Worm (Caenorhabditis elegans) whole organism, L3 larva: ENCODE measurements around the gene best-22.

ENCODE experiments used
- ZK546.5 ChIP-seq: sonication (generic microtip); optimal IDR thresholded peaks from 2 replicates; lab custom pipeline; 2017; ENCODE audit warnings: missing biosample characterization, missing genetic modification characterization
- aly-2 ChIP-seq: fragments of 150-350 bp; optimal IDR thresholded peaks from 2 replicates; lab custom pipeline; 2014; ENCODE audit warnings: missing biosample characterization, missing genetic modification characterization
- ama-1 ChIP-seq: fragments of 150-350 bp; optimal IDR thresholded peaks from 2 replicates; lab custom pipeline; 2018
- ceh-28 ChIP-seq: fragments of 150-350 bp; optimal IDR thresholded peaks from 2 replicates; lab custom pipeline; 2014; ENCODE audit warnings: missing biosample characterization, missing genetic modification reagents, missing genetic modification characterization
- ceh-9 ChIP-seq: sonication (generic microtip); optimal IDR thresholded peaks from 2 replicates; lab custom pipeline; 2018; ENCODE audit warnings: missing biosample characterization, missing genetic modification characterization
- egl-5 ChIP-seq: fragments of 150-350 bp; optimal IDR thresholded peaks from 2 replicates; lab custom pipeline; 2017; ENCODE audit warnings: missing biosample characterization, missing genetic modification reagents, missing genetic modification characterization, inconsistent platforms
- elt-1 ChIP-seq: fragments of 150-350 bp; optimal IDR thresholded peaks from 2 replicates; lab custom pipeline; 2014; ENCODE audit warnings: missing biosample characterization, missing genetic modification characterization
- elt-2 ChIP-seq: sonication (generic microtip); optimal IDR thresholded peaks from 2 replicates; lab custom pipeline; 2016; ENCODE audit warnings: missing genetic modification reagents, mild to moderate bottlenecking, missing genetic modification characterization, missing compliant biosample characterization
- elt-3 ChIP-seq, 3 experiments: fragments of 150-350 bp in 1 of 3; sonication (generic microtip) in 2 of 3; optimal IDR thresholded peaks; 2 replicates in 2 of 3; 4 replicates in 1 of 3; lab custom pipeline; 2014 to 2017; ENCODE audit warnings: missing biosample characterization in 3 of 3, missing genetic modification characterization in 3 of 3
- eor-1 ChIP-seq, 2 experiments: fragments of 150-350 bp; optimal IDR thresholded peaks; 2 replicates each; lab custom pipeline; 2014 to 2018; ENCODE audit warnings: missing biosample characterization in 2 of 2, missing genetic modification characterization in 2 of 2
- fkh-10 ChIP-seq: sonication (generic microtip); optimal IDR thresholded peaks from 2 replicates; lab custom pipeline; 2017; ENCODE audit warnings: missing biosample characterization, missing genetic modification reagents, missing genetic modification characterization
- fkh-2 ChIP-seq: fragments of 150-350 bp; optimal IDR thresholded peaks from 2 replicates; lab custom pipeline; 2014; ENCODE audit warnings: missing biosample characterization, missing genetic modification reagents, missing genetic modification characterization
- fos-1 ChIP-seq: fragments of 150-350 bp; optimal IDR thresholded peaks from 2 replicates; lab custom pipeline; 2014; ENCODE audit warnings: missing biosample characterization, missing genetic modification characterization
- hmg-11 ChIP-seq: sonication (generic microtip); optimal IDR thresholded peaks from 2 replicates; lab custom pipeline; 2016; ENCODE audit warnings: missing genetic modification characterization, missing compliant biosample characterization
- lin-15B ChIP-seq: fragments of 150-350 bp; optimal IDR thresholded peaks from 2 replicates; lab custom pipeline; 2014; ENCODE audit warnings: missing biosample characterization, missing genetic modification characterization
- lin-39 ChIP-seq: fragments of 150-350 bp; optimal IDR thresholded peaks from 2 replicates; lab custom pipeline; 2018; ENCODE audit warnings: missing biosample characterization, missing genetic modification reagents, missing genetic modification characterization
- mdl-1 ChIP-seq: fragments of 150-350 bp; optimal IDR thresholded peaks from 2 replicates; lab custom pipeline; 2014; ENCODE audit warnings: missing biosample characterization, missing genetic modification characterization
- nfya-1 ChIP-seq: sonication (generic microtip); optimal IDR thresholded peaks from 2 replicates; lab custom pipeline; 2017; ENCODE audit warnings: missing genetic modification characterization, mild to moderate bottlenecking, missing compliant biosample characterization, antibody characterized with exemption, moderate library complexity; ENCODE audit not compliant: insufficient read depth
- nhr-11 ChIP-seq: fragments of 150-350 bp; optimal IDR thresholded peaks from 2 replicates; lab custom pipeline; 2014; ENCODE audit warnings: missing biosample characterization, missing genetic modification characterization
- nhr-12 ChIP-seq: fragments of 150-350 bp; optimal IDR thresholded peaks from 2 replicates; lab custom pipeline; 2014; ENCODE audit warnings: missing biosample characterization, missing genetic modification characterization
- nhr-23 ChIP-seq: fragments of 150-350 bp; optimal IDR thresholded peaks from 2 replicates; lab custom pipeline; 2014; ENCODE audit warnings: missing biosample characterization, missing genetic modification reagents, missing genetic modification characterization
- nhr-237 ChIP-seq: fragments of 150-350 bp; optimal IDR thresholded peaks from 2 replicates; lab custom pipeline; 2014; ENCODE audit warnings: missing biosample characterization, missing genetic modification characterization
- nhr-25 ChIP-seq: sonication (generic microtip); optimal IDR thresholded peaks from 2 replicates; lab custom pipeline; 2017; ENCODE audit warnings: missing biosample characterization, missing genetic modification characterization
- nhr-43 ChIP-seq: sonication (generic microtip); optimal IDR thresholded peaks from 2 replicates; lab custom pipeline; 2016; ENCODE audit warnings: mild to moderate bottlenecking, missing genetic modification characterization, missing compliant biosample characterization; ENCODE audit not compliant: poor library complexity, severe bottlenecking
- nhr-76 ChIP-seq: fragments of 150-350 bp; sonication (generic microtip); optimal IDR thresholded peaks from 5 replicates; lab custom pipeline; 2014; ENCODE audit warnings: missing biosample characterization, missing genetic modification characterization
- pha-4 ChIP-seq: fragments of 150-350 bp; optimal IDR thresholded peaks from 2 replicates; lab custom pipeline; 2014; ENCODE audit warnings: missing biosample characterization, missing genetic modification reagents, missing genetic modification characterization
- pqm-1 ChIP-seq: fragments of 150-350 bp; optimal IDR thresholded peaks from 2 replicates; lab custom pipeline; 2017; ENCODE audit warnings: missing biosample characterization, missing genetic modification characterization, inconsistent platforms
- skn-1 ChIP-seq: fragments of 150-350 bp; optimal IDR thresholded peaks from 2 replicates; lab custom pipeline; 2014; ENCODE audit warnings: missing biosample characterization, missing genetic modification characterization
- snpc-4 ChIP-seq: fragments of 150-350 bp; optimal IDR thresholded peaks from 2 replicates; lab custom pipeline; 2014; ENCODE audit warnings: missing biosample characterization, missing genetic modification characterization
- unc-62 ChIP-seq: fragments of 150-350 bp; sonication (generic microtip); optimal IDR thresholded peaks from 4 replicates; lab custom pipeline; 2014; ENCODE audit warnings: missing biosample characterization, missing genetic modification reagents, missing genetic modification characterization
- zag-1 ChIP-seq: fragments of 150-350 bp; optimal IDR thresholded peaks from 2 replicates; lab custom pipeline; 2014; ENCODE audit warnings: missing biosample characterization, missing genetic modification characterization
- ztf-4 ChIP-seq: fragments of 150-350 bp; optimal IDR thresholded peaks from 2 replicates; lab custom pipeline; 2014; ENCODE audit warnings: missing biosample characterization, missing genetic modification characterization

best-22 gene

DNA sequence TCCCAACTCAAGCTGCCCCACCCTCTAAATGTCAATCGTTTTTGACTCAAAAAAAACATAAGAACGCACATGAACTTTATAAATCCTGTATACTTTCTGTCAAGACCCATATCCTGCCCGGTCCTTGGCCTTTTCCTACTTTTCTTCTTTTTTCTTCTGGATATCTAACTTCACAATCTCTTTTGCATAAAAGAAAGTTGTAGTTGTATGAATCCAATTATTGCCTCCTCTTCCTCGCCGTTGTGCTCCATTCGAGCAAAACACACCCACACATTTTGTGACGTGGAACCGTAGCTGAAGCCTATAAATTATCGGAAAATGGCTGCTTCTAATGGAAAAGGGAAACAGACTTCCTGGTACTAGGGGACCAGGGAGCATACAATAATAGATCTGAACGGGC, 496 bp downstream of the best-22 start:
- TF ChIP-seq fkh-10 (GFP tag; lab: Kevin White, UChicago) (peak; percentile 88), elt-2 (tag; lab: Kevin White, UChicago) (no peak), ztf-4 (tag; lab: Kevin White, UChicago) (no peak)
- TF ChIP-seq, all 47 proteins: peak for 1

DNA sequence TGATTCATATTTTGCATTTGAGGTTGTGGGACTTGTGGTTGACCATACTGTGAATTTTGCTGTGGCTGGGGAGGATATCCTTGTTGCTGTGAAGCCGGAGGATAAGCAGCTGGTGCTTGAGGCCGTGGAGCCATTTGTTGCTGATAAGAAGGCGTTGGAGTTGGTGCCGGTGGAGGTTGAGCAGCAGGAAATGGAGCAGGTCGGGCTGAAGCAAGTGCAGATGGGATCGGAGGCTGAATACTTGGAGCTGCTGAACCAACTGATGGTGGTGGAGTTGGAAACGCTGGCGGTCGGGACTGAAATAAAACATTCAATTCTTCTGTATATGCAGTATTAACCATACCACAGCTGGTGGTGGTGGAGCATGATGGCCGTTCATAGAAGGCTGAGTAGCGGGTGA, 10.2 kb downstream of the best-22 start:
- TF ChIP-seq elt-1 (tag; lab: Kevin White, UChicago): no peak
- no peak for TF ChIP-seq hmg-11 (tag; lab: Kevin White, UChicago)
- no peak for TF ChIP-seq skn-1
- TF ChIP-seq fkh-2 (tag; lab: Kevin White, UChicago): no peak
- no peak for TF ChIP-seq nfya-1
- no peak for TF ChIP-seq nhr-237 (tag; lab: Kevin White, UChicago)
- no peak for TF ChIP-seq egl-5
- no peak for TF ChIP-seq unc-62 (GFP tag; lab: Kevin White, UChicago)
- no peak for TF ChIP-seq nhr-76 (tag; lab: Kevin White, UChicago)
- TF ChIP-seq fos-1 (tag; lab: Kevin White, UChicago): no peak
- TF ChIP-seq nhr-43: no peak

DNA sequence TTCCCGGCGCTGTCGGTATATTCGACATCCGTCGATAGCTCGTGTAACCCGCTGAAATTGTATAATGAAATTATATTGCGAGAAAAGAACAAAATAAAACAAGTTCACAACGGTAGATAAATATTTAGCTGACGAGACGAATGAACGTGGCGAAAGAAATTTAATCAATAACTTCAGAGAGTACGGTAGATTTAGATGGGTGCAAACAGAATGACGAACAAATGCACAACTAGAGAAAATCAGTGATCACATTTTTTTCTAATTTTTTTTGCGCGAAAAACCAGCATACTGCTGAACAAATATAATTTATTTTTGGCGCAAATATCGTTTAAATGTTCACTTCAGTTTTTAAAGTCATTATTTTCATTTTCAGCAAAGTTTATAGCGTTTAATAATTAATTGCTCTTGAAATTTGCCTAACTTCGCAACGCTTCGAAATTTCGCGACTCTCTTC, 11.0 kb downstream of the best-22 start, which contains the start of gene sec-24.2:
Gene sec-24.2 (minus strand): TSS at position 51 of the 454 bp plus-strand sequence.
- TF ChIP-seq nhr-11 (tag; lab: Kevin White, UChicago) (no peak), egl-5 (no peak), nhr-237 (tag; lab: Kevin White, UChicago) (no peak), ceh-9 (tag; lab: Kevin White, UChicago) (no peak), zag-1 (no peak), nhr-23 (tag; lab: Kevin White, UChicago) (no peak), mdl-1 (no peak), aly-2 (tag; lab: Kevin White, UChicago) (no peak), snpc-4 (tag; lab: Kevin White, UChicago) (no peak), ceh-28 (tag; lab: Kevin White, UChicago) (no peak), nhr-43 (no peak), elt-3 (tag; optimal IDR thresholded peaks at IDR 0.05; lab: Kevin White, UChicago) (no peak), fkh-2 (tag; lab: Kevin White, UChicago) (no peak), pqm-1 (no peak), ZK546.5 (tag; lab: Kevin White, UChicago) (no peak), nhr-25 (tag; lab: Kevin White, UChicago) (no peak)

DNA sequence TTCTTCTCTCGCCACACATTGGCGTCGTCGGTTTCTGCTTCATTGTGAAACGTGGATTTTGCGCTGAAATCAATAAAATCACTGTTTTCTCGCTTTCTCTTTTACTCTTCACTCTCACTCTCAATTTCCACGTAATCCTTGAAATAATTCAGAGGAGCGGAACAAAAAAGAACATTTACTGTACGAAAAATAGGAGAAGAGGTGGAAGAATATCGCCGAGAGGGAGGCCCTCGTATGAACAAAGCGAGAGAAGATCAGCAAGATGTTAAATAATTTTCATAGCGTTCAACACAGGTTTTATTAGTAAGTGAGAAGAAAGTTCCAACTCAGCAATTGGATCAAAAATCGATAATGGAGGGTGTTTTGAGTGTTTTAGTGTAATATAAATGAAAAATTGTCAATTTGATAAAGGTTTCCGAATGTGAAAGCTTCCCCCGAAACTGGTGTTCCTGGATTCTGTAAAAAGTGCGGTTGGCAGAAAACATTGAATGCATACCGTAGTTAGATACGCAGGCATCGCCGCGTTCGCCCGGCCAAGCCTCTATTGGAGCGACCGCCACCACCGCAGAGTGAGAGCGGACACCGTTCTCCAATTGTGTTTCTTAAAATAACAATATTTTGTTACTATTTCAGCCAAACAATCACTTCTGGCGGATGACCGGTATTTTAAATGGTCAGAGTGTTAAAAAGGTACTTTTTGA, 11.8 kb downstream of the best-22 start, which contains the start of the genes ccr-4 and ZC518.8:
Gene ccr-4 (plus strand): TSS at position 151 of the 701 bp plus-strand sequence.
Gene ZC518.8 (minus strand): TSS at position 517 of the 701 bp plus-strand sequence.
- no peak for TF ChIP-seq lin-39 (tag; lab: Kevin White, UChicago)
- peak; percentile 7 for TF ChIP-seq pha-4 (tag; lab: Kevin White, UChicago)
- peak; percentile 3 for TF ChIP-seq snpc-4 (tag; lab: Kevin White, UChicago)
- peak; percentile 28 for TF ChIP-seq ama-1 (lab: Kevin White, UChicago)
- TF ChIP-seq unc-62 (GFP tag; lab: Kevin White, UChicago): no peak
- TF ChIP-seq nfya-1: peak; percentile 82
- no peak for TF ChIP-seq elt-1 (tag; lab: Kevin White, UChicago)
- no peak for TF ChIP-seq hmg-11 (tag; lab: Kevin White, UChicago)
- TF ChIP-seq ceh-9 (tag; lab: Kevin White, UChicago): no peak
- peak; percentile 22 for TF ChIP-seq elt-2 (tag; lab: Kevin White, UChicago)
- TF ChIP-seq lin-15B (tag; lab: Kevin White, UChicago): peak; percentile 41
- TF ChIP-seq, all 47 proteins: peak for 6

DNA sequence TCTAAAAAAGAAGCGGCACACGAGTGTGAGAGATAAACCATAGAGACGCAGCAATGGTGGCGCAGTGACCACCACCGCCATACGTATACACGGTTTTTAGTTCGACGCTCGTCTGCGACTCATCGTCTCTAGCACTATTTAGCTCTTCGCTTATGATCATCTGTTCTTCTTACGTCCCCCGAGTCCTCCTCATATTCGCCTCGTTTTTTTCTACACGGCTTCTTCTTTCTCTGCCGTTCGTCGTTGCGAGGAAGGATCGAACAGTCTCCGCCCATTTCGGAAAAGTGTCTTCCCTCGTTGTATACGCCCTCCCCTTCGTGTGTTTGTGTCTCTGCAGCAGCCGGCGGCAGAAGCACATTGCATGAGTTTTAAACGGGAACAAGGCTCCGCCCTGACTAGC, 15.2 kb downstream of the best-22 start:
- TF ChIP-seq nfya-1: peak; percentile 47
- TF ChIP-seq lin-39 (tag; lab: Kevin White, UChicago): peak; percentile 62
- TF ChIP-seq mdl-1: no peak
- TF ChIP-seq nhr-12 (tag; lab: Kevin White, UChicago): no peak
- peak; percentile 11 for TF ChIP-seq snpc-4 (tag; lab: Kevin White, UChicago)
- TF ChIP-seq nhr-76 (tag; lab: Kevin White, UChicago): no peak
- TF ChIP-seq hmg-11 (tag; lab: Kevin White, UChicago): peak; percentile 76
- TF ChIP-seq elt-1 (tag; lab: Kevin White, UChicago): peak; percentile 10
- TF ChIP-seq eor-1 (tag; optimal IDR thresholded peaks at IDR 0.05; lab: Kevin White, UChicago): no peak
- no peak for TF ChIP-seq zag-1
- TF ChIP-seq nhr-23 (tag; lab: Kevin White, UChicago): no peak
- TF ChIP-seq fkh-10 (GFP tag; lab: Kevin White, UChicago): peak; percentile 14
